Fruit fly (Drosophila melanogaster): ENCODE measurements around the gene CG14294.

CG14294 gene

dm6 chr3R:18913856-18914593 is 12.0 kb upstream of the CG14294 start (continued):
- TF ChIP-seq CG13287 (GFP tag; IDR thresholded peaks at IDR 0.05; ENCODE audit: partially characterized antibody) (no peak), jigr1 (GFP tag; IDR thresholded peaks at IDR 0.05) (no peak), CG7357 (GFP tag; IDR thresholded peaks at IDR 0.05) (no peak), twi (tag; optimal IDR thresholded peaks at IDR 0.05) (no peak), Mrtf (GFP tag; IDR thresholded peaks at IDR 0.05) (no peak), Elba2 (GFP tag; optimal IDR thresholded peaks at IDR 0.05) (no peak)

dm6 chr3R:18912782-18913331 is 10.8 kb upstream of the CG14294 start, which contains the start of gene Sgsh:
TSS of gene Sgsh (minus strand) at chr3R:18912922.
- peak; percentile 82 for TF ChIP-seq kni (GFP tag; optimal IDR thresholded peaks at IDR 0.05)
- peak; percentile 49; the same call in 1 of the 2 replicates for TF ChIP-seq Xrp1 (GFP tag; IDR thresholded peaks at IDR 0.05)
- TF ChIP-seq MTF-1 (GFP tag; optimal IDR thresholded peaks at IDR 0.05; ENCODE audit: borderline replicate concordance): no peak
- TF ChIP-seq CG17912 (GFP tag; optimal IDR thresholded peaks at IDR 0.05): no peak
- TF ChIP-seq so (GFP tag; IDR thresholded peaks at IDR 0.05): no peak
- peak; percentile 87 for TF ChIP-seq grau (tag; optimal IDR thresholded peaks at IDR 0.05)
- no peak for TF ChIP-seq HHEX (GFP tag; optimal IDR thresholded peaks at IDR 0.05)
- TF ChIP-seq zen (tag; optimal IDR thresholded peaks at IDR 0.05): peak; percentile 21
- TF ChIP-seq oc (tag; optimal IDR thresholded peaks at IDR 0.05): peak; percentile 54
- no peak for TF ChIP-seq tio (GFP tag; optimal IDR thresholded peaks at IDR 0.05)
- TF ChIP-seq ara (GFP tag; IDR thresholded peaks at IDR 0.05): 0 out of 2 replicates have a peak, but pooled peaks have one; percentile 19
- TF ChIP-seq CG8089 (GFP tag; optimal IDR thresholded peaks at IDR 0.05): no peak
- TF ChIP-seq prd (optimal IDR thresholded peaks at IDR 0.05): no peak
- TF ChIP-seq prd (GFP tag; IDR thresholded peaks at IDR 0.05): 0 out of 3 replicates have a peak, but pooled peaks have one; percentile 5
- TF ChIP-seq CG8388 (GFP tag; optimal IDR thresholded peaks at IDR 0.05): no peak
- TF ChIP-seq Awh (GFP tag; IDR thresholded peaks at IDR 0.05): no peak
- no peak for TF ChIP-seq CG33557 (GFP tag; optimal IDR thresholded peaks at IDR 0.05)
- no peak for TF ChIP-seq slp2 (GFP tag; optimal IDR thresholded peaks at IDR 0.05)
- 0 out of 3 replicates have a peak, but pooled peaks have one; percentile 30 for TF ChIP-seq z (GFP tag; IDR thresholded peaks at IDR 0.05)
- TF ChIP-seq Dip2 (GFP tag; IDR thresholded peaks at IDR 0.05): no peak
- TF ChIP-seq pum (GFP tag; optimal IDR thresholded peaks at IDR 0.05): no peak
- TF ChIP-seq Trl (optimal IDR thresholded peaks at IDR 0.05): peak in 1 of 2 experiments; percentile 54
- no peak for TF ChIP-seq Trl (GFP tag; optimal IDR thresholded peaks at IDR 0.05)
- TF ChIP-seq jumu (GFP tag; optimal IDR thresholded peaks at IDR 0.05): no peak
- TF ChIP-seq wor (GFP tag; IDR thresholded peaks at IDR 0.05): no peak
- no peak for TF ChIP-seq eve (GFP tag; optimal IDR thresholded peaks at IDR 0.05)
- no peak for TF ChIP-seq Sry-δ (GFP tag; optimal IDR thresholded peaks at IDR 0.05)
- no peak for TF ChIP-seq CG13123 (GFP tag; optimal IDR thresholded peaks at IDR 0.05)
- TF ChIP-seq zen2 (GFP tag; IDR thresholded peaks at IDR 0.05; ENCODE audit: partially characterized antibody): no peak
- TF ChIP-seq row (GFP tag; IDR thresholded peaks at IDR 0.05): peak; percentile 30; the same call in 2 of the 3 replicates
- TF ChIP-seq CG11560 (tag; IDR thresholded peaks at IDR 0.05): no peak
- TF ChIP-seq CG14014 (GFP tag; IDR thresholded peaks at IDR 0.05): no peak
- TF ChIP-seq gem (tag; optimal IDR thresholded peaks at IDR 0.05): peak; percentile 1
- TF ChIP-seq sens (GFP tag): peak; percentile 54

Data from whole organism, embryonic.